Worm (Caenorhabditis elegans): ENCODE measurements around the gene C45G9.15.

- peak; percentile 97 for TF ChIP-seq tbx-2 (tag; optimal IDR thresholded peaks at IDR 0.05)
- peak; percentile 74 for TF ChIP-seq ceh-19 (GFP tag; optimal IDR thresholded peaks at IDR 0.05)
- TF ChIP-seq che-1 (tag; optimal IDR thresholded peaks at IDR 0.05), result no peak
Observed at ce11 chrIII:5013915-5014346, 37.9 kb downstream of the C45G9.15 start.

All from whole organism, late embryonic.